Fruit fly (Drosophila melanogaster) whole organism, embryonic: Measurements from ENCODE around the gene CG14721.

Source experiments
- Atf-2 ChIP-seq: fragments of 200-800 bp; sonication (Bioruptor generic); optimal IDR thresholded peaks from 2 replicates; lab custom pipeline; 2016; ENCODE audit warnings: missing biosample characterization, missing genetic modification characterization
- Blimp-1 ChIP-seq: fragments of 200-800 bp; sonication (Bioruptor generic); optimal IDR thresholded peaks from 3 replicates; lab custom pipeline; 2018; ENCODE audit warnings: missing biosample characterization, missing genetic modification characterization, mild to moderate bottlenecking, moderate library complexity, missing genetic modification reagents
- CG10565 ChIP-seq: fragments of 200-800 bp; sonication (Bioruptor generic); optimal IDR thresholded peaks from 3 replicates; lab custom pipeline; 2016; ENCODE audit warnings: missing biosample characterization, mild to moderate bottlenecking, missing genetic modification characterization
- CG11398 ChIP-seq: fragments of 200-800 bp; sonication (Bioruptor generic); optimal IDR thresholded peaks from 2 replicates; lab custom pipeline; 2016; ENCODE audit warnings: missing biosample characterization, missing genetic modification characterization
- CG12299 ChIP-seq: fragments of 200-800 bp; sonication (Bioruptor generic); optimal IDR thresholded peaks from 2 replicates; lab custom pipeline; 2018; ENCODE audit warnings: missing biosample characterization, mild to moderate bottlenecking, missing genetic modification characterization
- CG1233 ChIP-seq: fragments of 200-800 bp; sonication (Bioruptor generic); optimal IDR thresholded peaks from 4 replicates; lab custom pipeline; 2018; ENCODE audit warnings: missing biosample characterization, mild to moderate bottlenecking, missing genetic modification characterization
- CG13123 ChIP-seq: fragments of 200-800 bp; sonication (Bioruptor generic); optimal IDR thresholded peaks from 2 replicates; lab custom pipeline; 2016; ENCODE audit warnings: missing biosample characterization, missing genetic modification characterization
- CG13424 ChIP-seq: fragments of 200-800 bp; sonication (Bioruptor generic); optimal IDR thresholded peaks from 2 replicates; lab custom pipeline; 2019; ENCODE audit warnings: missing biosample characterization, mild to moderate bottlenecking, missing genetic modification characterization, moderate library complexity
- CG14667 ChIP-seq: fragments of 200-800 bp; sonication (Bioruptor generic); IDR thresholded peaks from 2 replicates; pipeline ENCODE4 v1.3.6; 2022; ENCODE audit warnings: missing biosample characterization, missing genetic modification characterization
- CG14710 ChIP-seq: fragments of 200-800 bp; sonication (Bioruptor generic); optimal IDR thresholded peaks from 3 replicates; lab custom pipeline; 2019; ENCODE audit warnings: missing biosample characterization, mild to moderate bottlenecking, missing genetic modification characterization, moderate library complexity
- CG17912 ChIP-seq: fragments of 200-800 bp; sonication (Bioruptor generic); optimal IDR thresholded peaks from 2 replicates; lab custom pipeline; 2018; ENCODE audit warnings: missing biosample characterization, mild to moderate bottlenecking, missing genetic modification characterization
- CG2120 ChIP-seq: fragments of 200-800 bp; sonication (Bioruptor generic); optimal IDR thresholded peaks from 3 replicates; lab custom pipeline; 2016; ENCODE audit warnings: missing biosample characterization, missing genetic modification characterization
- CG31365 ChIP-seq: fragments of 200-800 bp; sonication (Bioruptor generic); optimal IDR thresholded peaks from 2 replicates; lab custom pipeline; 2018; ENCODE audit warnings: missing biosample characterization, mild to moderate bottlenecking, missing genetic modification characterization
- CG31441 ChIP-seq: fragments of 200-800 bp; sonication (Bioruptor generic); IDR thresholded peaks from 2 replicates; pipeline ENCODE4 v1.3.6; 2022; ENCODE audit warnings: missing biosample characterization, missing genetic modification characterization
- CG3163 ChIP-seq: fragments of 200-800 bp; sonication (Bioruptor generic); optimal IDR thresholded peaks from 3 replicates; lab custom pipeline; 2016; ENCODE audit warnings: missing biosample characterization, missing genetic modification characterization
- CG33557 ChIP-seq: fragments of 200-800 bp; sonication (Bioruptor generic); optimal IDR thresholded peaks from 2 replicates; lab custom pipeline; 2019; ENCODE audit warnings: missing biosample characterization, mild to moderate bottlenecking, missing genetic modification characterization, moderate library complexity
- CG34224 ChIP-seq: fragments of 200-800 bp; sonication (Bioruptor generic); IDR thresholded peaks from 3 replicates; pipeline ENCODE4 v1.3.6; 2022; ENCODE audit warnings: missing biosample characterization, missing genetic modification characterization; ENCODE audit not compliant: partially characterized antibody
- CG4282 ChIP-seq: fragments of 200-800 bp; sonication (Bioruptor generic); optimal IDR thresholded peaks from 2 replicates; lab custom pipeline; 2016; ENCODE audit warnings: missing biosample characterization, missing genetic modification characterization
- CG6272 ChIP-seq: fragments of 200-800 bp; sonication (Bioruptor generic); IDR thresholded peaks from 2 replicates; pipeline ENCODE4 v1.3.6; 2022; ENCODE audit warnings: missing biosample characterization, missing genetic modification characterization
- CG7745 ChIP-seq: fragments of 200-800 bp; sonication (Bioruptor generic); optimal IDR thresholded peaks from 2 replicates; lab custom pipeline; 2018; ENCODE audit warnings: missing biosample characterization, mild to moderate bottlenecking, missing genetic modification characterization, moderate library complexity
- CG7786 ChIP-seq: fragments of 200-800 bp; sonication (Bioruptor generic); optimal IDR thresholded peaks from 2 replicates; lab custom pipeline; 2016; ENCODE audit warnings: missing biosample characterization, missing genetic modification characterization
- CG8089 ChIP-seq: fragments of 200-800 bp; sonication (Bioruptor generic); optimal IDR thresholded peaks from 3 replicates; lab custom pipeline; 2016; ENCODE audit warnings: missing biosample characterization, missing genetic modification characterization
- CG8388 ChIP-seq: fragments of 200-800 bp; sonication (Bioruptor generic); optimal IDR thresholded peaks from 2 replicates; lab custom pipeline; 2019; ENCODE audit warnings: missing biosample characterization, mild to moderate bottlenecking, missing genetic modification characterization, moderate library complexity
- CG9437 ChIP-seq: fragments of 200-800 bp; sonication (Bioruptor generic); optimal IDR thresholded peaks from 2 replicates; lab custom pipeline; 2018; ENCODE audit warnings: missing biosample characterization, mild to moderate bottlenecking, missing genetic modification characterization
- Fer2 ChIP-seq: fragments of 200-800 bp; sonication (Bioruptor generic); optimal IDR thresholded peaks from 2 replicates; lab custom pipeline; 2018; ENCODE audit warnings: missing biosample characterization, mild to moderate bottlenecking, missing genetic modification characterization, moderate library complexity
- Fer3 ChIP-seq: fragments of 200-800 bp; sonication (Bioruptor generic); optimal IDR thresholded peaks from 2 replicates; lab custom pipeline; 2018; ENCODE audit warnings: missing biosample characterization, mild to moderate bottlenecking, missing genetic modification characterization, moderate library complexity
- HLHmδ ChIP-seq: fragments of 200-800 bp; sonication (Bioruptor generic); optimal IDR thresholded peaks from 2 replicates; lab custom pipeline; 2018; ENCODE audit warnings: missing biosample characterization, mild to moderate bottlenecking, missing genetic modification characterization, moderate library complexity
- Hmx ChIP-seq: fragments of 200-800 bp; sonication (Bioruptor generic); optimal IDR thresholded peaks from 2 replicates; lab custom pipeline; 2016; ENCODE audit warnings: missing biosample characterization, missing genetic modification characterization
- Six4 ChIP-seq: fragments of 200-800 bp; sonication (Bioruptor generic); optimal IDR thresholded peaks from 2 replicates; lab custom pipeline; 2016; ENCODE audit warnings: missing biosample characterization, missing genetic modification characterization
- Sry-β ChIP-seq: fragments of 200-800 bp; sonication (Bioruptor generic); optimal IDR thresholded peaks from 2 replicates; lab custom pipeline; 2018; ENCODE audit warnings: missing biosample characterization, mild to moderate bottlenecking, missing genetic modification characterization, moderate library complexity
- abd-A ChIP-seq: fragments of 200-800 bp; sonication (Bioruptor generic); optimal IDR thresholded peaks from 3 replicates; lab custom pipeline; 2019; ENCODE audit warnings: missing biosample characterization, mild to moderate bottlenecking, missing genetic modification characterization, moderate library complexity
- al ChIP-seq: fragments of 200-800 bp; sonication (Bioruptor generic); IDR thresholded peaks from 2 replicates; pipeline ENCODE4 v1.3.6; 2022; ENCODE audit warnings: missing biosample characterization, missing genetic modification characterization
- ara ChIP-seq: fragments of 200-800 bp; sonication (Bioruptor generic); IDR thresholded peaks from 2 replicates; pipeline ENCODE4 v1.3.6; 2022; ENCODE audit warnings: missing biosample characterization, missing genetic modification characterization
- bbx ChIP-seq: fragments of 200-800 bp; sonication (Bioruptor generic); IDR thresholded peaks from 2 replicates; pipeline ENCODE4 v1.3.6; 2022; ENCODE audit warnings: missing biosample characterization, missing genetic modification characterization; ENCODE audit not compliant: partially characterized antibody
- cwo ChIP-seq: fragments of 200-800 bp; sonication (Bioruptor generic); optimal IDR thresholded peaks from 3 replicates; lab custom pipeline; 2017; ENCODE audit warnings: missing biosample characterization, missing genetic modification characterization, mild to moderate bottlenecking, moderate library complexity, missing genetic modification reagents
- dati ChIP-seq: fragments of 200-800 bp; sonication (Bioruptor generic); IDR thresholded peaks from 2 replicates; pipeline ENCODE4 v1.3.6; 2022; ENCODE audit warnings: missing biosample characterization, missing genetic modification characterization
- dmrt11E ChIP-seq: fragments of 200-800 bp; sonication (Bioruptor generic); optimal IDR thresholded peaks from 3 replicates; lab custom pipeline; 2018; ENCODE audit warnings: missing biosample characterization, mild to moderate bottlenecking, missing genetic modification characterization, moderate library complexity
- fd64A ChIP-seq: fragments of 200-800 bp; sonication (Bioruptor generic); optimal IDR thresholded peaks from 3 replicates; lab custom pipeline; 2018; ENCODE audit warnings: missing biosample characterization, mild to moderate bottlenecking, missing genetic modification characterization
- her ChIP-seq: fragments of 200-800 bp; sonication (Bioruptor generic); optimal IDR thresholded peaks from 2 replicates; lab custom pipeline; 2016; ENCODE audit warnings: missing biosample characterization, missing genetic modification characterization
- ind ChIP-seq: fragments of 200-800 bp; sonication (Bioruptor generic); optimal IDR thresholded peaks from 3 replicates; lab custom pipeline; 2016; ENCODE audit warnings: missing biosample characterization, missing genetic modification characterization
- odd ChIP-seq: fragments of 200-800 bp; sonication (Bioruptor generic); optimal IDR thresholded peaks from 2 replicates; lab custom pipeline; 2017; ENCODE audit warnings: missing biosample characterization, mild to moderate bottlenecking, missing genetic modification characterization
- onecut ChIP-seq: fragments of 200-800 bp; sonication (Bioruptor generic); IDR thresholded peaks from 2 replicates; pipeline ENCODE4 v1.3.6; 2022; ENCODE audit warnings: missing biosample characterization, missing genetic modification characterization
- otp ChIP-seq: fragments of 200-800 bp; sonication (Bioruptor generic); IDR thresholded peaks from 3 replicates; pipeline ENCODE4, ENCODE4 v1.3.6; 2022; ENCODE audit warnings: missing biosample characterization, missing genetic modification characterization
- pho ChIP-seq: fragments of 200-800 bp; sonication (Bioruptor generic); optimal IDR thresholded peaks from 2 replicates; lab custom pipeline; 2016; ENCODE audit warnings: missing biosample characterization, missing genetic modification characterization
- ro ChIP-seq: fragments of 200-800 bp; sonication (Bioruptor generic); IDR thresholded peaks from 2 replicates; pipeline ENCODE4 v1.3.6; 2022; ENCODE audit warnings: missing biosample characterization, missing genetic modification characterization
- scrt ChIP-seq: fragments of 200-800 bp; sonication (Bioruptor generic); optimal IDR thresholded peaks from 2 replicates; lab custom pipeline; 2018; ENCODE audit warnings: missing biosample characterization, mild to moderate bottlenecking, missing genetic modification characterization, moderate library complexity
- sob ChIP-seq: fragments of 200-800 bp; sonication (Bioruptor generic); IDR thresholded peaks from 2 replicates; pipeline ENCODE4 v1.3.6; 2022; ENCODE audit warnings: missing biosample characterization, missing genetic modification characterization
- tna ChIP-seq: fragments of 200-800 bp; sonication (Bioruptor generic); IDR thresholded peaks from 2 replicates; pipeline ENCODE4 v1.3.6; 2022; ENCODE audit warnings: missing biosample characterization, missing genetic modification characterization; ENCODE audit not compliant: partially characterized antibody

The CG14721 gene

DNA sequence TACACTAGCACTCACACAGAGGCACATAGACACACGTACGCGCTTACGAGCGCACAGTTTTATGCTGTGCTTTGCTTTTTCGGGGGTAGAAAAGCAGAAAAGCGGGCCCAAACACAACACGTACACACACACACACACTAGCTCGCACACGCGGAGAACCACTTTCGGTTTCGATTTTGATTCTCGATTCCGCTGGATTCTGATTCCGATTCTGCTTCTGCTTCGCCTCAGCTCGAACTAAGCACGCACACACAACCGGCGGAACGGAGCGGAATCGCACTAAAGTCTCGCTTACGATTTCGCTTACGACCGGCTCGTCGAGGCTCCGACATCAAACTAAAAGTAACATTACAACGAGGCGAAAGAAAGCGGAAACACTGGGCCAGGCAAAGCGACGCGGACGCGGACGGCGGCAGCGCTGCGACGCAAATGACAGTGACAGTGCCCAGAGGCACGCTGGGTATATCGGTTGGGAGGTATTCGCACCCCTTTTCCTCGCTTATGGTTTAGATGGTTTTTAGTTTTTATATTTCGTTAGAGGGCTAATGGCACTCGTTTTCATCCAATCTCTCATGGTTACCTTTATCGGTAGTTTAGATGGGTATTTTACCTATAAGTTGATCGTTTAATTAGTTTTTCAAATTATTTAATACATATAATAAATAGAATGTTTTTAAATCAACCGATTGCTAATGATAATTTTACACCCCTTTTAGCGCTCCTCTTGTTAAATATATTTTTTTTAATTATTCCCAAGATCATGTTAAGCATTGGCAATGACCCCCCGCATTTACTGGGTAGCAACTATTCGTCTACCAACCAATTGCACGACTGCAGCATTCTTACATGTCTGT, 43.0 kb downstream of the CG14721 start (continued):
- no peak for TF ChIP-seq Fer3
- peak; percentile 41 for TF ChIP-seq cwo (GFP tag; lab: Kevin White, UChicago)
- TF ChIP-seq CG12299 (tag; lab: Kevin White, UChicago): peak; percentile 11
- TF ChIP-seq ro (GFP tag; lab: Robert Waterston, UW): no peak
- TF ChIP-seq CG7745 (tag; lab: Kevin White, UChicago): peak; percentile 48
- peak; percentile 67 for TF ChIP-seq bbx (GFP tag; lab: Robert Waterston, UW)
- peak; percentile 7 for TF ChIP-seq CG11398 (GFP tag; lab: Kevin White, UChicago)
- TF ChIP-seq tna (GFP tag; lab: Robert Waterston, UW): no peak
- TF ChIP-seq CG31365 (tag; lab: Kevin White, UChicago): no peak
- peak; percentile 33; the same call in 1 of the 2 replicates for TF ChIP-seq al (GFP tag; lab: Robert Waterston, UW)
- TF ChIP-seq CG8388 (GFP tag; lab: Kevin White, UChicago): peak; percentile 44
- TF ChIP-seq CG9437 (GFP tag; lab: Kevin White, UChicago): peak; percentile 82
- TF ChIP-seq CG8089 (GFP tag; lab: Kevin White, UChicago): peak; percentile 43
- TF ChIP-seq CG13424: peak; percentile 81
- TF ChIP-seq CG3163: peak; percentile 65
- TF ChIP-seq scrt (GFP tag; lab: Kevin White, UChicago): peak; percentile 53
- no peak for TF ChIP-seq Atf-2 (GFP tag; lab: Kevin White, UChicago)
- TF ChIP-seq Sry-β (GFP tag; lab: Kevin White, UChicago): no peak
- no peak for TF ChIP-seq Hmx (GFP tag; lab: Kevin White, UChicago)
- 0 out of 2 replicates have a peak, but pooled peaks have one; percentile 29 for TF ChIP-seq dati (GFP tag; lab: Robert Waterston, UW)
- TF ChIP-seq CG33557 (GFP tag; lab: Kevin White, UChicago): peak; percentile 81
- TF ChIP-seq CG14667: 0 out of 2 replicates have a peak, but pooled peaks have one; percentile 18
- no peak for TF ChIP-seq CG34224
- TF ChIP-seq odd (GFP tag; lab: Kevin White, UChicago): peak; percentile 76
- peak; percentile 56 for TF ChIP-seq CG1233 (GFP tag; lab: Kevin White, UChicago)
- peak; percentile 72 for TF ChIP-seq fd64A (GFP tag; lab: Kevin White, UChicago)
- TF ChIP-seq ara: peak; percentile 43
- TF ChIP-seq HLHmδ (GFP tag; lab: Kevin White, UChicago): peak; percentile 86
- peak; percentile 30 for TF ChIP-seq pho
- no peak for TF ChIP-seq CG7786
- TF ChIP-seq Blimp-1 (GFP tag; lab: Kevin White, UChicago): peak; percentile 99
- TF ChIP-seq CG13123 (GFP tag; lab: Kevin White, UChicago): peak; percentile 27
- TF ChIP-seq CG6272 (GFP tag; lab: Robert Waterston, UW): no peak
- peak; percentile 69 for TF ChIP-seq CG14710 (tag; lab: Kevin White, UChicago)
- TF ChIP-seq onecut (GFP tag; lab: Robert Waterston, UW): peak; percentile 56
- TF ChIP-seq CG17912 (GFP tag; lab: Kevin White, UChicago): no peak
- TF ChIP-seq ind (GFP tag; lab: Kevin White, UChicago): peak; percentile 28
- peak; percentile 75 for TF ChIP-seq her (GFP tag; lab: Kevin White, UChicago)
- TF ChIP-seq CG2120 (GFP tag; lab: Kevin White, UChicago): peak; percentile 56
- peak; percentile 49; the same call in 1 of the 2 replicates for TF ChIP-seq sob (GFP tag; lab: Robert Waterston, UW)
- TF ChIP-seq otp (GFP tag; lab: Robert Waterston, UW): peak; percentile 51
- peak; percentile 26 for TF ChIP-seq CG4282 (GFP tag; lab: Kevin White, UChicago)
- peak; percentile 93 for TF ChIP-seq abd-A (tag; lab: Kevin White, UChicago)
- TF ChIP-seq Six4 (GFP tag; lab: Kevin White, UChicago): peak; percentile 61
- no peak for TF ChIP-seq Fer2 (tag; lab: Kevin White, UChicago)
- TF ChIP-seq CG31441 (GFP tag; lab: Robert Waterston, UW): peak; percentile 83
- peak; percentile 79 for TF ChIP-seq dmrt11E
- TF ChIP-seq CG10565 (GFP tag; lab: Kevin White, UChicago): peak; percentile 21
